Worm (Caenorhabditis elegans) whole organism, L4 larva: ENCODE measurements around the gene T22D1.8.
A peak's percentile ranks its signal among the peaks of the same experiment; 100 is the strongest.

Experiments used
- F10B5.3 ChIP-seq: sonication (generic microtip); optimal IDR thresholded peaks from 2 replicates; lab custom pipeline; 2016; ENCODE audit warnings: mild to moderate bottlenecking, missing genetic modification characterization, missing compliant biosample characterization
- F37D6.2 ChIP-seq: sonication (generic microtip); optimal IDR thresholded peaks from 2 replicates; lab custom pipeline; 2016; ENCODE audit warnings: mild to moderate bottlenecking, missing genetic modification characterization, missing compliant biosample characterization
- R02D3.7 ChIP-seq: fragments of 150-350 bp; sonication (generic microtip); optimal IDR thresholded peaks from 3 replicates; lab custom pipeline; 2014; ENCODE audit warnings: missing biosample characterization, missing genetic modification characterization
- T20F7.1 ChIP-seq: fragments of 200-800 bp; sonication (Bioruptor generic); optimal IDR thresholded peaks from 2 replicates; lab custom pipeline; 2018; ENCODE audit warnings: mild to moderate bottlenecking, missing genetic modification characterization, missing compliant biosample characterization
- T26A8.4 ChIP-seq: fragments of 200-800 bp; sonication (Bioruptor generic); IDR thresholded peaks from 2 replicates; pipeline ENCODE4 v1.3.6; 2022; ENCODE audit warnings: missing genetic modification characterization, missing compliant biosample characterization
- Y5F2A.4 ChIP-seq: fragments of 200-800 bp; sonication (Bioruptor generic); optimal IDR thresholded peaks from 2 replicates; lab custom pipeline; 2018; ENCODE audit warnings: mild to moderate bottlenecking, missing genetic modification characterization, missing compliant biosample characterization
- ZK337.2 ChIP-seq: fragments of 200-800 bp; sonication (Bioruptor generic); IDR thresholded peaks from 2 replicates; pipeline ENCODE4 v1.3.6; 2022; ENCODE audit warnings: missing genetic modification reagents, missing genetic modification characterization, missing compliant biosample characterization
- ZK546.5 ChIP-seq, 2 experiments: sonication (generic microtip); optimal IDR thresholded peaks; 2 replicates each; lab custom pipeline; 2017; ENCODE audit warnings: missing biosample characterization in 2 of 2, missing genetic modification characterization in 2 of 2
- aha-1 ChIP-seq: fragments of 150-350 bp; peaks from one replicate; lab custom pipeline; 2014; ENCODE audit warnings: missing biosample characterization, missing genetic modification characterization
- aly-2 ChIP-seq: sonication (generic microtip); optimal IDR thresholded peaks from 2 replicates; lab custom pipeline; 2018; ENCODE audit warnings: missing biosample characterization, missing genetic modification characterization
- ceh-28 ChIP-seq: fragments of 150-350 bp; optimal IDR thresholded peaks from 2 replicates; lab custom pipeline; 2014; ENCODE audit warnings: missing biosample characterization, missing genetic modification reagents, missing genetic modification characterization
- ceh-44 ChIP-seq: fragments of 200-800 bp; sonication (Bioruptor generic); IDR thresholded peaks from 2 replicates; pipeline ENCODE4 v1.3.6; 2022; ENCODE audit warnings: missing genetic modification reagents, missing genetic modification characterization, missing compliant biosample characterization
- ceh-62 ChIP-seq: sonication (generic microtip); optimal IDR thresholded peaks from 2 replicates; lab custom pipeline; 2017; ENCODE audit warnings: missing biosample characterization, missing genetic modification characterization
- ceh-82 ChIP-seq: sonication (generic microtip); optimal IDR thresholded peaks from 2 replicates; lab custom pipeline; 2017; ENCODE audit warnings: missing biosample characterization, missing genetic modification characterization
- cey-2 ChIP-seq: sonication (generic microtip); optimal IDR thresholded peaks from 3 replicates; lab custom pipeline; 2017; ENCODE audit warnings: missing genetic modification characterization, mild to moderate bottlenecking, missing compliant biosample characterization, antibody characterized with exemption, borderline replicate concordance; ENCODE audit not compliant: insufficient read depth
- daf-12 ChIP-seq: fragments of 150-350 bp; optimal IDR thresholded peaks from 2 replicates; lab custom pipeline; 2014; ENCODE audit warnings: missing biosample characterization, missing genetic modification reagents, missing genetic modification characterization
- daf-16 ChIP-seq, 3 experiments: sonication (generic microtip); optimal IDR thresholded peaks; 2 replicates each; lab custom pipeline; 2016 to 2017; ENCODE audit warnings: missing genetic modification characterization in 3 of 3, missing genetic modification reagents in 3 of 3, mild to moderate bottlenecking in 2 of 3, missing compliant biosample characterization in 2 of 3, missing biosample characterization in 1 of 3, moderate library complexity in 1 of 3
- dmd-6 ChIP-seq: fragments of 200-800 bp; sonication (Bioruptor generic); IDR thresholded peaks from 2 replicates; pipeline ENCODE4 v1.3.6; 2022; ENCODE audit warnings: missing genetic modification reagents, missing genetic modification characterization, missing compliant biosample characterization
- dpl-1 ChIP-seq: fragments of 150-350 bp; optimal IDR thresholded peaks from 2 replicates; lab custom pipeline; 2014; ENCODE audit warnings: missing biosample characterization, missing genetic modification reagents, missing genetic modification characterization
- dve-1 ChIP-seq: sonication (generic microtip); optimal IDR thresholded peaks from 2 replicates; lab custom pipeline; 2017; ENCODE audit warnings: antibody characterized with exemption, mild to moderate bottlenecking, missing genetic modification characterization, missing compliant biosample characterization; ENCODE audit not compliant: insufficient read depth
- gei-8 ChIP-seq: fragments of 200-800 bp; sonication (Bioruptor generic); optimal IDR thresholded peaks from 2 replicates; lab custom pipeline; 2018; ENCODE audit warnings: mild to moderate bottlenecking, missing genetic modification characterization, missing compliant biosample characterization
- hlh-11 ChIP-seq: fragments of 200-800 bp; sonication (Bioruptor generic); optimal IDR thresholded peaks from 2 replicates; lab custom pipeline; 2018; ENCODE audit warnings: mild to moderate bottlenecking, missing genetic modification characterization, missing compliant biosample characterization
- hlh-30 ChIP-seq: sonication (generic microtip); optimal IDR thresholded peaks from 2 replicates; lab custom pipeline; 2017; ENCODE audit warnings: antibody characterized with exemption, mild to moderate bottlenecking, missing genetic modification characterization, missing compliant biosample characterization; ENCODE audit not compliant: insufficient read depth
- hmg-1.1 ChIP-seq: fragments of 200-800 bp; sonication (Bioruptor generic); IDR thresholded peaks from 2 replicates; pipeline ENCODE4 v1.3.6; 2022; ENCODE audit warnings: missing genetic modification reagents, missing genetic modification characterization, missing compliant biosample characterization
- jun-1 ChIP-seq: fragments of 150-350 bp; optimal IDR thresholded peaks from 2 replicates; lab custom pipeline; 2014; ENCODE audit warnings: missing biosample characterization, missing genetic modification reagents, missing genetic modification characterization
- lim-7 ChIP-seq: fragments of 200-800 bp; sonication (Bioruptor generic); IDR thresholded peaks from 2 replicates; pipeline ENCODE4 v1.3.6; 2022; ENCODE audit warnings: missing genetic modification characterization, missing compliant biosample characterization
- lin-15B ChIP-seq: fragments of 150-350 bp; sonication (generic microtip); optimal IDR thresholded peaks from 3 replicates; lab custom pipeline; 2014; ENCODE audit warnings: missing biosample characterization, missing genetic modification characterization
- lin-29 ChIP-seq: fragments of 200-800 bp; sonication (Bioruptor generic); IDR thresholded peaks from 2 replicates; pipeline ENCODE4 v1.3.6; 2022; ENCODE audit warnings: missing genetic modification reagents, missing genetic modification characterization, missing compliant biosample characterization
- lin-38 ChIP-seq: fragments of 200-800 bp; sonication (Bioruptor generic); IDR thresholded peaks from 2 replicates; pipeline ENCODE4 v1.3.6; 2022; ENCODE audit warnings: missing genetic modification reagents, missing genetic modification characterization, missing compliant biosample characterization
- mdl-1 ChIP-seq, 2 experiments: fragments of 150-350 bp in 1 of 2; sonication (generic microtip) in 1 of 2; optimal IDR thresholded peaks; 2 replicates each; lab custom pipeline; 2014 to 2017; ENCODE audit warnings: missing biosample characterization in 2 of 2, missing genetic modification characterization in 2 of 2
- mxl-2 ChIP-seq: fragments of 200-800 bp; sonication (Bioruptor generic); conservative IDR thresholded peaks from 2 replicates; pipeline ENCODE4 v1.3.6; 2022; ENCODE audit warnings: missing genetic modification reagents, missing genetic modification characterization, missing compliant biosample characterization
- mxl-3 ChIP-seq: fragments of 200-800 bp; sonication (Bioruptor generic); optimal IDR thresholded peaks from 2 replicates; lab custom pipeline; 2018; ENCODE audit warnings: mild to moderate bottlenecking, missing genetic modification characterization, missing compliant biosample characterization
- nhr-10 ChIP-seq: fragments of 150-350 bp; optimal IDR thresholded peaks from 2 replicates; lab custom pipeline; 2014; ENCODE audit warnings: missing biosample characterization, missing genetic modification characterization
- nhr-102 ChIP-seq: sonication (generic microtip); optimal IDR thresholded peaks from 2 replicates; lab custom pipeline; 2016; ENCODE audit warnings: mild to moderate bottlenecking, missing genetic modification characterization, moderate library complexity, missing compliant biosample characterization
- nhr-111 ChIP-seq: fragments of 200-800 bp; sonication (Bioruptor generic); optimal IDR thresholded peaks from 2 replicates; lab custom pipeline; 2018; ENCODE audit warnings: mild to moderate bottlenecking, missing genetic modification characterization, missing compliant biosample characterization
- nhr-48 ChIP-seq: sonication (generic microtip); optimal IDR thresholded peaks from 2 replicates; lab custom pipeline; 2016; ENCODE audit warnings: mild to moderate bottlenecking, missing genetic modification characterization, missing compliant biosample characterization
- nhr-77 ChIP-seq: fragments of 150-350 bp; optimal IDR thresholded peaks from 2 replicates; lab custom pipeline; 2014; ENCODE audit warnings: missing biosample characterization, missing genetic modification characterization
- php-3 ChIP-seq: fragments of 200-800 bp; sonication (Bioruptor generic); IDR thresholded peaks from 2 replicates; pipeline ENCODE4 v1.3.6; 2022; ENCODE audit warnings: missing genetic modification reagents, missing genetic modification characterization, missing compliant biosample characterization
- pqm-1 ChIP-seq: sonication (generic microtip); optimal IDR thresholded peaks from 2 replicates; lab custom pipeline; 2017; ENCODE audit warnings: missing biosample characterization, missing genetic modification characterization
- rbr-2 ChIP-seq: sonication (generic microtip); optimal IDR thresholded peaks from 2 replicates; lab custom pipeline; 2016; ENCODE audit warnings: missing genotype, missing genetic modification characterization, missing compliant biosample characterization
- snpc-4 ChIP-seq: fragments of 150-350 bp; optimal IDR thresholded peaks from 2 replicates; lab custom pipeline; 2014; ENCODE audit warnings: missing biosample characterization, missing genetic modification characterization
- spr-1 ChIP-seq: sonication (generic microtip); optimal IDR thresholded peaks from 2 replicates; lab custom pipeline; 2016; ENCODE audit warnings: mild to moderate bottlenecking, missing genetic modification characterization, missing compliant biosample characterization
- unc-130 ChIP-seq: sonication (generic microtip); optimal IDR thresholded peaks from 2 replicates; lab custom pipeline; 2016; ENCODE audit warnings: missing genetic modification reagents, missing genetic modification characterization, missing compliant biosample characterization
- vab-7 ChIP-seq: fragments of 200-800 bp; sonication (Bioruptor generic); IDR thresholded peaks from 2 replicates; pipeline ENCODE4 v1.3.6; 2022; ENCODE audit warnings: missing genetic modification reagents, missing genetic modification characterization, missing compliant biosample characterization
- zfp-3 ChIP-seq: fragments of 200-800 bp; sonication (Bioruptor generic); conservative IDR thresholded peaks from 2 replicates; pipeline ENCODE4 v1.3.6; 2022; ENCODE audit warnings: missing genetic modification reagents, missing genetic modification characterization, missing compliant biosample characterization
- zip-2 ChIP-seq: fragments of 150-350 bp; optimal IDR thresholded peaks from 2 replicates; lab custom pipeline; 2014; ENCODE audit warnings: missing biosample characterization, missing genetic modification characterization
- ztf-11 ChIP-seq: fragments of 150-350 bp; optimal IDR thresholded peaks from 2 replicates; lab custom pipeline; 2014; ENCODE audit warnings: missing biosample characterization, missing genetic modification characterization

Gene T22D1.8

ce11 chrIV:6880415-6880814, 25.7 kb downstream of the T22D1.8 start (continued):
- TF ChIP-seq nhr-48 (peak; percentile 87), hlh-11 (tag; lab: Kevin White, UChicago) (peak; percentile 80), php-3 (GFP tag; lab: Robert Waterston, UW) (peak; percentile 95), ceh-62 (no peak), aly-2 (tag; lab: Kevin White, UChicago) (no peak), ZK337.2 (GFP tag; lab: Robert Waterston, UW) (no peak), nhr-77 (peak; percentile 70), dpl-1 (GFP tag; lab: Kevin White, UChicago) (no peak), nhr-102 (tag; lab: Kevin White, UChicago) (peak; percentile 46), nhr-10 (tag; lab: Kevin White, UChicago) (no peak), vab-7 (no peak), snpc-4 (no peak), mdl-1 (tag; optimal IDR thresholded peaks at IDR 0.05; lab: Kevin White, UChicago) (peak in 1 of 2 experiments; percentile 18), lim-7 (no peak), hlh-30 (tag; lab: Kevin White, UChicago) (peak; percentile 59), F10B5.3 (tag; lab: Kevin White, UChicago) (no peak), jun-1 (tag; lab: Kevin White, UChicago) (no peak), T20F7.1 (GFP tag; lab: Kevin White, UChicago) (no peak), dve-1 (tag; lab: Kevin White, UChicago) (peak; percentile 92), mxl-3 (no peak), T26A8.4 (no peak), ztf-11 (tag; lab: Kevin White, UChicago) (no peak), ceh-28 (tag; lab: Kevin White, UChicago) (no peak), R02D3.7 (no peak)
- TF ChIP-seq, all 104 proteins: peak for 22

- TF ChIP-seq lin-15B (no peak), dmd-6 (peak; percentile 70), ZK546.5 (tag; optimal IDR thresholded peaks at IDR 0.05; lab: Kevin White, UChicago) (no peak), ceh-82 (tag; lab: Kevin White, UChicago) (no peak), aly-2 (tag; lab: Kevin White, UChicago) (no peak), hlh-30 (tag; lab: Kevin White, UChicago) (no peak), ceh-44 (GFP tag; lab: Robert Waterston, UW) (no peak), F37D6.2 (no peak)
Measured at ce11 chrIV:6879666-6880210, 26.4 kb downstream of the T22D1.8 start.

- TF ChIP-seq rbr-2, result peak; percentile 31
- TF ChIP-seq aha-1 (tag; lab: Kevin White, UChicago), result no peak
- no peak for TF ChIP-seq daf-12
- no peak for TF ChIP-seq Y5F2A.4 (GFP tag; lab: Kevin White, UChicago)
- TF ChIP-seq zfp-3 (GFP tag; lab: Robert Waterston, UW), result no peak
- no peak for TF ChIP-seq snpc-4
- TF ChIP-seq cey-2 (tag; lab: Kevin White, UChicago), result no peak
- TF ChIP-seq spr-1 (tag; lab: Kevin White, UChicago), result no peak
- no peak for TF ChIP-seq pqm-1 (tag; lab: Kevin White, UChicago)
- no peak for TF ChIP-seq unc-130 (GFP tag; lab: Kevin White, UChicago)
- TF ChIP-seq T26A8.4, result no peak
- TF ChIP-seq mxl-2 (GFP tag; lab: Robert Waterston, UW), result peak; percentile 100
- TF ChIP-seq zip-2 (tag; lab: Kevin White, UChicago), result no peak
- TF ChIP-seq nhr-111 (GFP tag; lab: Kevin White, UChicago), result no peak
- TF ChIP-seq hmg-1.1 (GFP tag; lab: Robert Waterston, UW), result 0 out of 2 replicates have a peak, but pooled peaks have one; percentile 35
- peak; percentile 60 for TF ChIP-seq gei-8
- no peak for TF ChIP-seq lin-38 (GFP tag; lab: Robert Waterston, UW)
- peak in 1 of 2 experiments; percentile 66 for TF ChIP-seq daf-16 (GFP tag; optimal IDR thresholded peaks at IDR 0.05; lab: Kevin White, UChicago)
- TF ChIP-seq daf-16 (tag; optimal IDR thresholded peaks at IDR 0.05; lab: Kevin White, UChicago), result no peak
- no peak for TF ChIP-seq lin-29 (GFP tag; lab: Robert Waterston, UW)
- peak; percentile 79 for TF ChIP-seq hlh-11 (tag; lab: Kevin White, UChicago)
- no peak for TF ChIP-seq ztf-11 (tag; lab: Kevin White, UChicago)
- no peak for TF ChIP-seq ceh-28 (tag; lab: Kevin White, UChicago)
Measured at ce11 chrIV:6878912-6879554, 27.1 kb downstream of the T22D1.8 start.
